Worm (Caenorhabditis elegans) whole organism, L1 larva: Measurements from ENCODE around the gene cogc-6.

Source experiments
- C16A3.4 ChIP-seq: fragments of 150-350 bp; optimal IDR thresholded peaks from 2 replicates; lab custom pipeline; 2014; ENCODE audit warnings: missing biosample characterization, missing genetic modification characterization
- F16B12.6 ChIP-seq: fragments of 150-350 bp; optimal IDR thresholded peaks from 2 replicates; lab custom pipeline; 2014; ENCODE audit warnings: missing biosample characterization, missing genetic modification characterization
- Y116A8C.19 ChIP-seq: sonication (generic microtip); optimal IDR thresholded peaks from 2 replicates; lab custom pipeline; 2016; ENCODE audit warnings: missing compliant biosample characterization, missing genetic modification characterization, borderline replicate concordance
- aly-2 ChIP-seq: fragments of 150-350 bp; optimal IDR thresholded peaks from 2 replicates; lab custom pipeline; 2014; ENCODE audit warnings: missing biosample characterization, missing genetic modification characterization
- ama-1 ChIP-seq: fragments of 150-350 bp; optimal IDR thresholded peaks from 2 replicates; lab custom pipeline; 2014
- blmp-1 ChIP-seq: fragments of 150-350 bp; optimal IDR thresholded peaks from 2 replicates; lab custom pipeline; 2014; ENCODE audit warnings: missing biosample characterization, missing genetic modification characterization
- ceh-63 ChIP-seq: fragments of 200-800 bp; sonication (Bioruptor generic); optimal IDR thresholded peaks from 2 replicates; lab custom pipeline; 2018; ENCODE audit warnings: mild to moderate bottlenecking, missing genetic modification characterization, missing compliant biosample characterization
- ceh-8 ChIP-seq: fragments of 200-800 bp; sonication (Bioruptor generic); optimal IDR thresholded peaks from 2 replicates; lab custom pipeline; 2018; ENCODE audit warnings: mild to moderate bottlenecking, missing genetic modification characterization, moderate library complexity, missing compliant biosample characterization
- dsc-1 ChIP-seq: sonication (generic microtip); optimal IDR thresholded peaks from 2 replicates; lab custom pipeline; 2016; ENCODE audit warnings: mild to moderate bottlenecking, missing genetic modification characterization, missing compliant biosample characterization
- efl-3 ChIP-seq: fragments of 200-800 bp; sonication (Bioruptor generic); optimal IDR thresholded peaks from 2 replicates; lab custom pipeline; 2018; ENCODE audit warnings: mild to moderate bottlenecking, missing genetic modification characterization, missing compliant biosample characterization
- egl-13 ChIP-seq: sonication (generic microtip); optimal IDR thresholded peaks from 2 replicates; lab custom pipeline; 2016; ENCODE audit warnings: missing genotype, missing genetic modification reagents, missing genetic modification characterization, missing compliant biosample characterization
- elt-2 ChIP-seq: sonication (generic microtip); optimal IDR thresholded peaks from 2 replicates; lab custom pipeline; 2016; ENCODE audit warnings: missing genetic modification characterization, mild to moderate bottlenecking, inconsistent platforms, missing compliant biosample characterization, missing genetic modification reagents
- elt-3 ChIP-seq, 6 experiments: fragments of 150-350 bp in 1 of 6; sonication (generic microtip); optimal IDR thresholded peaks; 2 replicates each; lab custom pipeline; 2017 to 2018; ENCODE audit warnings: missing biosample characterization in 6 of 6, missing genetic modification characterization in 6 of 6, inconsistent platforms in 1 of 6
- fkh-4 ChIP-seq: sonication (generic microtip); optimal IDR thresholded peaks from 2 replicates; lab custom pipeline; 2016; ENCODE audit warnings: missing compliant biosample characterization, missing genetic modification characterization, borderline replicate concordance
- fos-1 ChIP-seq: fragments of 150-350 bp; optimal IDR thresholded peaks from 2 replicates; lab custom pipeline; 2014; ENCODE audit warnings: missing biosample characterization, missing genetic modification characterization
- hlh-17 ChIP-seq: fragments of 200-800 bp; sonication (Bioruptor generic); optimal IDR thresholded peaks from 2 replicates; lab custom pipeline; 2018; ENCODE audit warnings: missing genetic modification characterization, mild to moderate bottlenecking, missing compliant biosample characterization, moderate library complexity, borderline replicate concordance
- hlh-4 ChIP-seq: sonication (generic microtip); optimal IDR thresholded peaks from 2 replicates; lab custom pipeline; 2016; ENCODE audit warnings: mild to moderate bottlenecking, missing genetic modification characterization, missing compliant biosample characterization
- hpl-2 ChIP-seq: fragments of 150-350 bp; optimal IDR thresholded peaks from 2 replicates; lab custom pipeline; 2014; ENCODE audit warnings: missing biosample characterization, missing genetic modification reagents, missing genetic modification characterization
- irx-1 ChIP-seq: sonication (generic microtip); optimal IDR thresholded peaks from 2 replicates; lab custom pipeline; 2016; ENCODE audit warnings: missing genetic modification characterization, missing compliant biosample characterization
- jun-1 ChIP-seq: fragments of 150-350 bp; optimal IDR thresholded peaks from 2 replicates; lab custom pipeline; 2014; ENCODE audit warnings: missing biosample characterization, missing genetic modification reagents, missing genetic modification characterization
- lin-14 ChIP-seq: fragments of 200-800 bp; sonication (Bioruptor generic); optimal IDR thresholded peaks from 2 replicates; lab custom pipeline; 2018; ENCODE audit warnings: mild to moderate bottlenecking, missing genetic modification characterization, moderate library complexity, missing compliant biosample characterization
- lin-35 ChIP-seq, 2 experiments: fragments of 150-350 bp; optimal IDR thresholded peaks; 2 replicates each; lab custom pipeline; 2014; ENCODE audit warnings: missing biosample characterization in 2 of 2, missing genetic modification characterization in 2 of 2, missing genetic modification reagents in 2 of 2
- lsy-2 ChIP-seq, 2 experiments: fragments of 150-350 bp; optimal IDR thresholded peaks; 2 replicates each; lab custom pipeline; 2014; ENCODE audit warnings: missing biosample characterization in 2 of 2, missing genetic modification characterization in 2 of 2
- mdl-1 ChIP-seq, 2 experiments: fragments of 150-350 bp; optimal IDR thresholded peaks; 2 replicates each; lab custom pipeline; 2014 to 2017; ENCODE audit warnings: missing biosample characterization in 2 of 2, missing genetic modification characterization in 2 of 2, inconsistent platforms in 1 of 2
- mep-1 ChIP-seq: fragments of 150-350 bp; optimal IDR thresholded peaks from 2 replicates; lab custom pipeline; 2014; ENCODE audit warnings: missing biosample characterization, missing genetic modification characterization
- nhr-11 ChIP-seq: fragments of 150-350 bp; optimal IDR thresholded peaks from 2 replicates; lab custom pipeline; 2014; ENCODE audit warnings: missing biosample characterization, missing genetic modification characterization
- nhr-20 ChIP-seq: sonication (generic microtip); optimal IDR thresholded peaks from 2 replicates; lab custom pipeline; 2016; ENCODE audit warnings: mild to moderate bottlenecking, missing genetic modification characterization, missing compliant biosample characterization
- nhr-237 ChIP-seq: fragments of 150-350 bp; optimal IDR thresholded peaks from 2 replicates; lab custom pipeline; 2014; ENCODE audit warnings: missing biosample characterization, missing genetic modification characterization
- nhr-28 ChIP-seq: fragments of 150-350 bp; optimal IDR thresholded peaks from 2 replicates; lab custom pipeline; 2014; ENCODE audit warnings: missing biosample characterization, missing genetic modification characterization
- nhr-47 ChIP-seq: sonication (generic microtip); optimal IDR thresholded peaks from 2 replicates; lab custom pipeline; 2016; ENCODE audit warnings: mild to moderate bottlenecking, missing genetic modification characterization, moderate library complexity, missing compliant biosample characterization
- nhr-76 ChIP-seq: sonication (generic microtip); optimal IDR thresholded peaks from 2 replicates; lab custom pipeline; 2017; ENCODE audit warnings: missing biosample characterization, missing genetic modification characterization
- nhr-77 ChIP-seq: fragments of 150-350 bp; optimal IDR thresholded peaks from 2 replicates; lab custom pipeline; 2014; ENCODE audit warnings: missing biosample characterization, missing genetic modification characterization
- nhr-90 ChIP-seq: sonication (generic microtip); optimal IDR thresholded peaks from 2 replicates; lab custom pipeline; 2016; ENCODE audit warnings: mild to moderate bottlenecking, missing genetic modification characterization, missing compliant biosample characterization; ENCODE audit not compliant: poor library complexity
- snpc-4 ChIP-seq: fragments of 150-350 bp; optimal IDR thresholded peaks from 2 replicates; lab custom pipeline; 2014; ENCODE audit warnings: missing biosample characterization, missing genetic modification characterization
- snu-23 ChIP-seq: sonication (generic microtip); optimal IDR thresholded peaks from 2 replicates; lab custom pipeline; 2016; ENCODE audit warnings: missing genetic modification characterization, missing compliant biosample characterization
- sox-4 ChIP-seq: sonication (generic microtip); optimal IDR thresholded peaks from 2 replicates; lab custom pipeline; 2016; ENCODE audit warnings: missing genetic modification characterization, missing compliant biosample characterization
- sptf-1 ChIP-seq: fragments of 150-350 bp; optimal IDR thresholded peaks from 2 replicates; lab custom pipeline; 2014; ENCODE audit warnings: missing biosample characterization, missing genetic modification characterization
- sup-37 ChIP-seq: fragments of 200-800 bp; sonication (Bioruptor generic); optimal IDR thresholded peaks from 2 replicates; lab custom pipeline; 2018; ENCODE audit warnings: mild to moderate bottlenecking, missing genetic modification characterization, missing compliant biosample characterization
- swsn-7 ChIP-seq: sonication (generic microtip); optimal IDR thresholded peaks from 2 replicates; lab custom pipeline; 2016; ENCODE audit warnings: missing genetic modification characterization, missing compliant biosample characterization
- tlp-1 ChIP-seq: fragments of 150-350 bp; optimal IDR thresholded peaks from 2 replicates; lab custom pipeline; 2014; ENCODE audit warnings: missing biosample characterization, missing genetic modification characterization
- unc-30 ChIP-seq: sonication (generic microtip); optimal IDR thresholded peaks from 2 replicates; lab custom pipeline; 2017; ENCODE audit warnings: missing biosample characterization, missing genetic modification characterization
- unc-62 ChIP-seq: fragments of 150-350 bp; optimal IDR thresholded peaks from 2 replicates; lab custom pipeline; 2014; ENCODE audit warnings: missing biosample characterization, missing genetic modification reagents, missing genetic modification characterization
- unc-86 ChIP-seq: sonication (generic microtip); optimal IDR thresholded peaks from 2 replicates; lab custom pipeline; 2016; ENCODE audit warnings: missing genetic modification characterization, missing compliant biosample characterization
- unc-98 ChIP-seq: fragments of 200-800 bp; sonication (Bioruptor generic); IDR thresholded peaks from 2 replicates; pipeline ENCODE4 v1.3.6; 2022; ENCODE audit warnings: missing genetic modification characterization, missing compliant biosample characterization
- vab-15 ChIP-seq: sonication (generic microtip); optimal IDR thresholded peaks from 2 replicates; lab custom pipeline; 2017; ENCODE audit warnings: missing genotype, mild to moderate bottlenecking, missing genetic modification characterization, missing compliant biosample characterization
- zag-1 ChIP-seq: fragments of 150-350 bp; optimal IDR thresholded peaks from 2 replicates; lab custom pipeline; 2014; ENCODE audit warnings: missing biosample characterization, missing genetic modification characterization

Gene cogc-6

DNA sequence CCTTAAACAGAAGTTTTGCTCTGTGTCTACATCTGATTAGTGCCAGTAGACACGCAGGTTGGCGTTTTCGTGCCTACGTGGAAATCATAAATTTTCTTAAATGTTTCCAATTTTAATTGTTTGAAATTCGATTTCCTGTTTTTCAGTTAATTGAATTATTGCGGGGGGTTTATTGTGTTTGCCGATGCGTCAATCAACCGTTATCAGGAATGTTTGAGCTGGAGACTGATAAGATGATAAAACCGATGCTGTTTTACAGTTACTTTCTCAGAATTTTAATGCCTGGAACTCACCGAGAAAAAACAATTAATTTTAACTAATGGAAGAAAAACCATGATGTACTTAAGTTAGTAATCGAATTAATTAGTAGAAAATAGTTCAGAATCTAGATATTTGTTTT, 4.0 kb downstream of the cogc-6 start (continued):
- TF ChIP-seq blmp-1: no peak

DNA sequence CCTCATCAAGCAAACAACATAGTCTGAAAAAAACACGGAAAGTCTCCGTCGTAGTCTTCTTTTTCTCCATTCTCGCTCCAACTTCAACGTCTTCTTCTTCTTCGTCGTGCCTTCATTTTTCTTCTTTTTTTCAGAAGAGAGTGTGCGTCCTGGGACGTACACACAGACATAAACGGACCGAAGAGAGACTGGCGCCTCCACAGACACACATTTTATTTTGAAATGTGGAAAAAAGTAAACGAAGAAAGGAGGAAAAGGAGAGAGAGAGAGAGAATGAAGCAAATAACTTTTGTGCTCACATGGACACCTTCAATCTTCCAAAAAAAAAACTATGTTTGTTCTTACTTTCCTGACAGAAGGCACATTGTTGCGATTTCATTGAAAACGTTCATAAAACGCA, 6.0 kb downstream of the cogc-6 start:
- TF ChIP-seq lin-14 (GFP tag; lab: Kevin White, UChicago) (peak; percentile 49), lsy-2 (tag; optimal IDR thresholded peaks at IDR 0.05; lab: Kevin White, UChicago) (peak in 1 of 2 experiments; percentile 5), nhr-237 (no peak)

DNA sequence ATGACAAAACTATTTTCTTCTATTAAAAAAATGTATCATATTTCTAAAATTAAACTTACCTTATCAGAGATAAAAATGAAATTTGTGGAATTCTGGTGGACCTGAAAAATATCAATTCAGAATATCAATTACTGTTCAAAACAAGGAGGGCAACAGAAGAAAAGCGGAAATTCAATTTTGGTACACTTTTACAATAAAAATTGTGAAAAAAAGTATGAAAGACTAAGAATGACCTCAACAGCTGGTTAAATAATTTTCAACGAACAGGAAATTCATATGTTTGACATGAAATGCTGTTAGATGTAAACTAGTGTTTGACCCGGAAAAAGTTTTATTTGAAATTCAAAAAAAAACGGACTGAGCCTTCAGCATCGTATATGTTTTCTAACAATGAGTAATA, 7.2 kb downstream of the cogc-6 start, which contains the start of gene K07C11.7:
TSS of gene K07C11.7 (minus strand) at position 101 of the 400 bp plus-strand sequence.
- no peak for TF ChIP-seq ceh-63 (GFP tag; lab: Kevin White, UChicago)
- TF ChIP-seq efl-3: no peak
- no peak for TF ChIP-seq hlh-17 (GFP tag; lab: Kevin White, UChicago)
- no peak for TF ChIP-seq vab-15
- TF ChIP-seq ama-1 (lab: Kevin White, UChicago): no peak
- no peak for TF ChIP-seq mdl-1 (tag; optimal IDR thresholded peaks at IDR 0.05; lab: Kevin White, UChicago)
- no peak for TF ChIP-seq sox-4 (tag; lab: Kevin White, UChicago)
- TF ChIP-seq snu-23: no peak
- no peak for TF ChIP-seq unc-98 (GFP tag; lab: Robert Waterston, UW)
- no peak for TF ChIP-seq hpl-2 (GFP tag; lab: Kevin White, UChicago)

- TF ChIP-seq hlh-4 (no peak), lin-35 (GFP tag; optimal IDR thresholded peaks at IDR 0.05; lab: Kevin White, UChicago) (peak in 1 of 2 experiments; percentile 10), nhr-77 (no peak), elt-2 (tag; lab: Kevin White, UChicago) (peak; percentile 67)
These were observed 8.3 kb downstream of the cogc-6 start for ce11 chrV:8212816-8213215.

DNA sequence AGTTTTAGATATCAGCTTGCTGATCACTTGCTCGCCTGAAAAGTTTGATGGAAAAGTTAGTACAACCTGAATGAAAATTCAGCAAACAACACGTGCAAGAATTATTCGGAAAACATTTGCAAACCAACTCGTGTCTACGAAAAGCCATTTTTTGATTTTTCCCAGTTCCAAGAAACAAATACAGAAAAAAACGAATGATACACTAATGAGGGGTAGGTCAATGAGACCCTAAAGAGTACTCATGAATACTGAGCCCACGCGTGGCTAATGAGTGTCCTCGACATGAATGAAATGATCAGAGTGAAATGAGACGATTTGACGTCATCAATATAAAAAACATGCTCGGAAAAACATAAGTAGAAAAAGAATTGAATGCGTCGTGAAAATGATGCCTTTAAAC, 9.1 kb downstream of the cogc-6 start:
- no peak for TF ChIP-seq unc-62 (GFP tag; lab: Kevin White, UChicago)
- TF ChIP-seq elt-3 (tag; optimal IDR thresholded peaks at IDR 0.05; lab: Kevin White, UChicago): no peak
- TF ChIP-seq nhr-90 (tag; lab: Kevin White, UChicago): no peak
- TF ChIP-seq nhr-11 (tag; lab: Kevin White, UChicago): peak; percentile 17
- no peak for TF ChIP-seq hlh-17 (GFP tag; lab: Kevin White, UChicago)
- TF ChIP-seq dsc-1 (tag; lab: Kevin White, UChicago): peak; percentile 92
- peak; percentile 52 for TF ChIP-seq egl-13
- no peak for TF ChIP-seq Y116A8C.19
- no peak for TF ChIP-seq C16A3.4 (tag; lab: Kevin White, UChicago)
- TF ChIP-seq zag-1 (tag; lab: Kevin White, UChicago): no peak
- TF ChIP-seq F16B12.6 (tag; lab: Kevin White, UChicago): no peak
- no peak for TF ChIP-seq sptf-1
- no peak for TF ChIP-seq fkh-4 (tag; lab: Kevin White, UChicago)
- peak; percentile 11 to 32 for TF ChIP-seq lsy-2 (tag; optimal IDR thresholded peaks at IDR 0.05; lab: Kevin White, UChicago)
- TF ChIP-seq aly-2 (tag; lab: Kevin White, UChicago): no peak
- peak; percentile 26 for TF ChIP-seq swsn-7 (tag; lab: Kevin White, UChicago)
- TF ChIP-seq efl-3: no peak
- TF ChIP-seq mep-1 (tag; lab: Kevin White, UChicago): no peak
- no peak for TF ChIP-seq elt-2 (tag; lab: Kevin White, UChicago)
- TF ChIP-seq ceh-63 (GFP tag; lab: Kevin White, UChicago): no peak
- TF ChIP-seq sup-37 (GFP tag; lab: Kevin White, UChicago): no peak
- no peak for TF ChIP-seq nhr-76
- no peak for TF ChIP-seq snpc-4
- no peak for TF ChIP-seq lin-35 (GFP tag; optimal IDR thresholded peaks at IDR 0.05; lab: Kevin White, UChicago)
- TF ChIP-seq unc-98 (GFP tag; lab: Robert Waterston, UW): no peak
- TF ChIP-seq tlp-1 (tag; lab: Kevin White, UChicago): no peak
- no peak for TF ChIP-seq jun-1
- TF ChIP-seq nhr-47: peak; percentile 78
- no peak for TF ChIP-seq ceh-8 (GFP tag; lab: Kevin White, UChicago)
- TF ChIP-seq unc-86: peak; percentile 30
- no peak for TF ChIP-seq fos-1
- TF ChIP-seq nhr-28 (tag; lab: Kevin White, UChicago): no peak
- no peak for TF ChIP-seq unc-30 (tag; lab: Kevin White, UChicago)
- no peak for TF ChIP-seq irx-1
- TF ChIP-seq nhr-20 (tag; lab: Kevin White, UChicago): peak; percentile 22
